Worm (Caenorhabditis elegans) whole organism, young adult: ENCODE measurements around the gene Y116A8C.9.

Source experiments
- B0261.1 ChIP-seq: sonication (generic microtip); optimal IDR thresholded peaks from 2 replicates; lab custom pipeline; 2016; ENCODE audit warnings: mild to moderate bottlenecking, missing genetic modification characterization, moderate library complexity, missing compliant biosample characterization
- C17E4.6 ChIP-seq: fragments of 200-800 bp; sonication (Bioruptor generic); IDR thresholded peaks from 2 replicates; pipeline ENCODE4 v1.3.6; 2022; ENCODE audit warnings: missing genetic modification reagents, missing genetic modification characterization, missing compliant biosample characterization
- D2030.7 ChIP-seq: fragments of 200-800 bp; sonication (Bioruptor generic); IDR thresholded peaks from 2 replicates; pipeline ENCODE4 v1.3.6; 2022; ENCODE audit warnings: missing genetic modification reagents, missing genetic modification characterization, missing compliant biosample characterization
- F39B2.1 ChIP-seq: fragments of 200-800 bp; sonication (Bioruptor generic); IDR thresholded peaks from 2 replicates; pipeline ENCODE4 v1.3.6; 2022; ENCODE audit warnings: missing genetic modification reagents, missing genetic modification characterization, missing compliant biosample characterization
- K12H6.12 ChIP-seq: fragments of 200-800 bp; sonication (Bioruptor generic); optimal IDR thresholded peaks from 2 replicates; lab custom pipeline; 2018; ENCODE audit warnings: mild to moderate bottlenecking, missing genetic modification characterization, missing compliant biosample characterization
- T26A5.8 ChIP-seq: sonication (generic microtip); optimal IDR thresholded peaks from 2 replicates; lab custom pipeline; 2016; ENCODE audit warnings: missing genetic modification characterization, missing compliant biosample characterization
- Y56A3A.18 ChIP-seq: fragments of 200-800 bp; sonication (Bioruptor generic); IDR thresholded peaks from 2 replicates; pipeline ENCODE4 v1.3.6; 2022; ENCODE audit warnings: missing genetic modification reagents, missing genetic modification characterization, missing compliant biosample characterization
- aptf-3 ChIP-seq: fragments of 200-800 bp; sonication (Bioruptor generic); IDR thresholded peaks from 2 replicates; pipeline ENCODE4 v1.3.6; 2022; ENCODE audit warnings: missing genetic modification characterization, missing compliant biosample characterization
- attf-5 ChIP-seq: fragments of 200-800 bp; sonication (Bioruptor generic); optimal IDR thresholded peaks from 2 replicates; lab custom pipeline; 2018; ENCODE audit warnings: mild to moderate bottlenecking, missing genetic modification characterization, missing compliant biosample characterization
- attf-6 ChIP-seq: fragments of 200-800 bp; sonication (Bioruptor generic); IDR thresholded peaks from 2 replicates; pipeline ENCODE4 v1.3.6; 2022; ENCODE audit warnings: missing genetic modification reagents, missing genetic modification characterization, missing compliant biosample characterization
- bed-2 ChIP-seq: fragments of 200-800 bp; sonication (Bioruptor generic); IDR thresholded peaks from 2 replicates; pipeline ENCODE4 v1.3.6; 2022; ENCODE audit warnings: missing genetic modification reagents, missing genetic modification characterization, missing compliant biosample characterization
- chd-7 ChIP-seq: sonication (generic microtip); optimal IDR thresholded peaks from 2 replicates; lab custom pipeline; 2016; ENCODE audit warnings: mild to moderate bottlenecking, missing genetic modification characterization, moderate library complexity, missing compliant biosample characterization
- dpl-1 ChIP-seq: fragments of 150-350 bp; optimal IDR thresholded peaks from 2 replicates; lab custom pipeline; 2014; ENCODE audit warnings: missing biosample characterization, missing genetic modification reagents, missing genetic modification characterization
- egrh-3 ChIP-seq: fragments of 200-800 bp; sonication (Bioruptor generic); IDR thresholded peaks from 2 replicates; pipeline ENCODE4 v1.3.6; 2022; ENCODE audit warnings: missing genetic modification reagents, missing genetic modification characterization, missing compliant biosample characterization
- let-526 ChIP-seq: fragments of 200-800 bp; sonication (Bioruptor generic); IDR thresholded peaks from 2 replicates; pipeline ENCODE4 v1.3.6; 2022; ENCODE audit warnings: missing genetic modification reagents, missing genetic modification characterization, missing compliant biosample characterization
- lsy-27 ChIP-seq: sonication (generic microtip); optimal IDR thresholded peaks from 2 replicates; lab custom pipeline; 2017; ENCODE audit warnings: missing genetic modification characterization, mild to moderate bottlenecking, missing compliant biosample characterization, antibody characterized with exemption, missing genotype, borderline replicate concordance; ENCODE audit not compliant: insufficient read depth
- madf-10 ChIP-seq: sonication (generic microtip); optimal IDR thresholded peaks from 2 replicates; lab custom pipeline; 2016; ENCODE audit warnings: mild to moderate bottlenecking, missing genetic modification characterization, missing compliant biosample characterization
- madf-3 ChIP-seq: fragments of 200-800 bp; sonication (Bioruptor generic); IDR thresholded peaks from 2 replicates; pipeline ENCODE4 v1.3.6; 2022; ENCODE audit warnings: missing genetic modification reagents, missing genetic modification characterization, missing compliant biosample characterization
- madf-8 ChIP-seq: fragments of 200-800 bp; sonication (Bioruptor generic); conservative IDR thresholded peaks from 2 replicates; pipeline ENCODE4 v1.3.6; 2022; ENCODE audit warnings: missing genetic modification reagents, missing genetic modification characterization, missing compliant biosample characterization
- mes-4 ChIP-seq: sonication (generic microtip); optimal IDR thresholded peaks from 2 replicates; lab custom pipeline; 2016; ENCODE audit warnings: missing genotype, missing genetic modification characterization, missing compliant biosample characterization
- pha-4 ChIP-seq: fragments of 150-350 bp; sonication (generic microtip); optimal IDR thresholded peaks from 2 replicates; lab custom pipeline; 2014; ENCODE audit warnings: missing biosample characterization, missing genetic modification reagents, missing genetic modification characterization
- rcor-1 ChIP-seq: fragments of 200-800 bp; sonication (Bioruptor generic); IDR thresholded peaks from 2 replicates; pipeline ENCODE4 v1.3.6; 2022; ENCODE audit warnings: missing genetic modification reagents, missing genetic modification characterization, missing compliant biosample characterization
- snpc-1.1 ChIP-seq: sonication (generic microtip); optimal IDR thresholded peaks from 2 replicates; lab custom pipeline; 2017; ENCODE audit warnings: missing genetic modification characterization, mild to moderate bottlenecking, missing compliant biosample characterization, antibody characterized with exemption, moderate library complexity, missing genotype, missing genetic modification reagents; ENCODE audit not compliant: insufficient read depth
- snpc-3.4 ChIP-seq: sonication (generic microtip); optimal IDR thresholded peaks from 2 replicates; lab custom pipeline; 2017; ENCODE audit warnings: missing genetic modification characterization, mild to moderate bottlenecking, missing compliant biosample characterization, antibody characterized with exemption, moderate library complexity, missing genotype, missing genetic modification reagents
- snpc-4 ChIP-seq, 5 experiments: fragments of 150-350 bp in 1 of 5; sonication (generic microtip) in 4 of 5; optimal IDR thresholded peaks; 2 replicates each; lab custom pipeline; 2014 to 2018; ENCODE audit warnings: missing genetic modification characterization in 5 of 5, missing biosample characterization in 3 of 5, antibody characterized with exemption in 2 of 5, mild to moderate bottlenecking in 2 of 5, missing compliant biosample characterization in 2 of 5, missing genotype in 2 of 5, moderate library complexity in 2 of 5, missing genetic modification reagents in 1 of 5
- somi-1 ChIP-seq: fragments of 200-800 bp; sonication (Bioruptor generic); optimal IDR thresholded peaks from 2 replicates; lab custom pipeline; 2018; ENCODE audit warnings: mild to moderate bottlenecking, missing genetic modification characterization, missing compliant biosample characterization
- tbp1 ChIP-seq: fragments of 200-800 bp; sonication (Bioruptor generic); optimal IDR thresholded peaks from 2 replicates; lab custom pipeline; 2018; ENCODE audit warnings: mild to moderate bottlenecking, missing genetic modification characterization, missing compliant biosample characterization
- tbx-9 ChIP-seq: sonication (generic microtip); optimal IDR thresholded peaks from 2 replicates; lab custom pipeline; 2016; ENCODE audit warnings: borderline replicate concordance, missing genetic modification characterization, inconsistent platforms, missing compliant biosample characterization
- zfh-2 ChIP-seq: fragments of 200-800 bp; sonication (Bioruptor generic); conservative IDR thresholded peaks from 2 replicates; pipeline ENCODE4 v1.3.6; 2022; ENCODE audit warnings: missing genetic modification reagents, missing genetic modification characterization, missing compliant biosample characterization
- ztf-18 ChIP-seq: sonication (generic microtip); optimal IDR thresholded peaks from 2 replicates; lab custom pipeline; 2016; ENCODE audit warnings: missing genotype, mild to moderate bottlenecking, missing genetic modification characterization, missing compliant biosample characterization
- ztf-22 ChIP-seq: fragments of 200-800 bp; sonication (Bioruptor generic); optimal IDR thresholded peaks from 2 replicates; lab custom pipeline; 2018; ENCODE audit warnings: mild to moderate bottlenecking, missing genetic modification characterization, moderate library complexity, missing compliant biosample characterization
- ztf-26 ChIP-seq: sonication (generic microtip); optimal IDR thresholded peaks from 2 replicates; lab custom pipeline; 2017; ENCODE audit warnings: missing genetic modification characterization, missing compliant biosample characterization

Y116A8C.9 gene

ce11 chrIV:16988397-16988796, 41.8 kb upstream of the Y116A8C.9 start, which contains the start of gene nccd-1:
TSS of gene nccd-1 (plus strand) at chrIV:16988697.
- TF ChIP-seq egrh-3 (GFP tag; lab: Robert Waterston, UW), result no peak
- TF ChIP-seq ztf-26, result no peak
- no peak for TF ChIP-seq D2030.7 (GFP tag; lab: Robert Waterston, UW)
- TF ChIP-seq bed-2, result no peak
- TF ChIP-seq mes-4 (tag; lab: Kevin White, UChicago), result no peak
- no peak for TF ChIP-seq F39B2.1 (GFP tag; lab: Robert Waterston, UW)
- TF ChIP-seq K12H6.12 (tag; lab: Kevin White, UChicago), result no peak
- TF ChIP-seq T26A5.8 (tag; lab: Kevin White, UChicago), result no peak
- no peak for TF ChIP-seq pha-4 (tag; lab: Kevin White, UChicago)
- no peak for TF ChIP-seq madf-8 (GFP tag; lab: Robert Waterston, UW)
- TF ChIP-seq, all 124 proteins: peak for 0

ce11 chrIV:16970390-16970789, 23.8 kb upstream of the Y116A8C.9 start, which contains the start of gene rom-3:
TSS of gene rom-3 (minus strand) at chrIV:16970490.
- TF ChIP-seq ztf-22 (GFP tag; lab: Kevin White, UChicago) (no peak), madf-10 (tag; lab: Kevin White, UChicago) (no peak), D2030.7 (GFP tag; lab: Robert Waterston, UW) (no peak), somi-1 (GFP tag; lab: Kevin White, UChicago) (no peak), attf-6 (GFP tag; lab: Robert Waterston, UW) (no peak), chd-7 (tag; lab: Kevin White, UChicago) (no peak), snpc-3.4 (tag; lab: Kevin White, UChicago) (no peak), let-526 (GFP tag; lab: Robert Waterston, UW) (no peak), tbp1 (no peak), lsy-27 (tag; lab: Kevin White, UChicago) (no peak), K12H6.12 (tag; lab: Kevin White, UChicago) (no peak), aptf-3 (GFP tag; lab: Robert Waterston, UW) (no peak), madf-3 (no peak), tbx-9 (no peak), snpc-1.1 (tag; lab: Kevin White, UChicago) (no peak), C17E4.6 (GFP tag; lab: Robert Waterston, UW) (no peak), rcor-1 (GFP tag; lab: Robert Waterston, UW) (no peak), ztf-18 (tag; lab: Kevin White, UChicago) (no peak), B0261.1 (no peak)

- 0 out of 2 replicates have a peak, but pooled peaks have one; percentile 16 for TF ChIP-seq madf-3
- TF ChIP-seq zfh-2 (GFP tag; lab: Robert Waterston, UW), result peak; percentile 92
- TF ChIP-seq let-526 (GFP tag; lab: Robert Waterston, UW), result no peak
- no peak for TF ChIP-seq dpl-1 (GFP tag; lab: Kevin White, UChicago)
- peak; percentile 83 for TF ChIP-seq egrh-3 (GFP tag; lab: Robert Waterston, UW)
Observed at ce11 chrIV:16962445-16962844, 15.8 kb upstream of the Y116A8C.9 start.

ce11 chrIV:16952389-16952788, 5.8 kb upstream of the Y116A8C.9 start:
- TF ChIP-seq madf-10 (tag; lab: Kevin White, UChicago) (no peak), Y56A3A.18 (GFP tag; lab: Robert Waterston, UW) (no peak), zfh-2 (GFP tag; lab: Robert Waterston, UW) (peak; percentile 48; the same call in 1 of the 2 replicates), egrh-3 (GFP tag; lab: Robert Waterston, UW) (no peak), attf-5 (GFP tag; lab: Kevin White, UChicago) (no peak)

ce11 chrIV:16949767-16950166, 3.2 kb upstream of the Y116A8C.9 start, which contains the start of gene rad-54.B:
TSS of gene rad-54.B (plus strand) at chrIV:16950067.
- TF ChIP-seq ztf-26, result no peak
- no peak for TF ChIP-seq snpc-4 (GFP tag; optimal IDR thresholded peaks at IDR 0.05; lab: Kevin White, UChicago)
- peak in 1 of 4 experiments; percentile 41 for TF ChIP-seq snpc-4 (tag; optimal IDR thresholded peaks at IDR 0.05; lab: Kevin White, UChicago)
